Worm (Caenorhabditis elegans): ENCODE results near the gene asg-2.

The asg-2 gene

DNA sequence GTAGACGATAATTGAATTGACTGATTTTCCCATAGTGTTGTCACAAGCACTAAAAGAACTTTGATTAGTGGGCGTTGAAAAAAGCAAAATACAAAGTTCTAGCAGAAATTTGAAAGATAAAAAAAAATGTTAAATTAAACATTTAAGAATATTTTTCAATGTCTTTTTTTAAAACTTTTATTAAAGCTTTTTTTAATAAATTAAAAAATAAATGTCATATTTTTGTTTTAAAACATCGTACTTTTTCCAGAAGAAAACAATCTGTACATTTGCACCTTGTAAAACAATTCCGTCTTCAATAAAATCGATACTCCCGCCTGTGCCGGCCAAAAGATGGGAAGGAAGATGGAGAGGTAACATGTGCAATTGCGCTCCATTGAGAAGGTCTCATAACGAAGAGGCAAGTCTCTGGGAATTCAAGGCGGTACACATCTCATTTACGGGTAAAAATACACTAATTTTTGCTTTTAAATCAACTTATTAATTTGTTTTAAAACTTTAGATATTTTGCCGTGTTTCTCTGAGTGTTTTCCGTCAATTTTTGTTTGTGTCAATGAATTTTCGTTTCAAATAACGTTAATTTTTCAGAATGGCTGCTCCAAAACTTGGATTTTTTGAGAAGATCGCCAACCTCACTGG is at the start of gene asg-2, which contains the start of gene glr-6 (continued):
- TF ChIP-seq nhr-84 (tag; optimal IDR thresholded peaks at IDR 0.05) (no peak), egl-27 (tag; optimal IDR thresholded peaks at IDR 0.05) (peak in 1 of 2 experiments; percentile 3), unc-62 (GFP tag; optimal IDR thresholded peaks at IDR 0.05) (no peak), lir-3 (tag; optimal IDR thresholded peaks at IDR 0.05; ENCODE audit: poor library complexity) (peak; percentile 40), ztf-11 (tag; optimal IDR thresholded peaks at IDR 0.05) (peak in 1 of 2 experiments; percentile 25), fkh-10 (GFP tag; optimal IDR thresholded peaks at IDR 0.05) (peak; percentile 12), snpc-4 (tag; optimal IDR thresholded peaks at IDR 0.05) (peak; percentile 28), grh-1 (GFP tag; IDR thresholded peaks at IDR 0.05) (peak; percentile 40), ceh-88 (GFP tag; IDR thresholded peaks at IDR 0.05) (0 out of 2 replicates have a peak, but pooled peaks have one; percentile 26), ztf-4 (tag; optimal IDR thresholded peaks at IDR 0.05) (peak; percentile 10), nhr-19 (GFP tag; conservative IDR thresholded peaks at IDR 0.05) (peak; percentile 82), egl-13 (tag; optimal IDR thresholded peaks at IDR 0.05) (peak; percentile 12), C34B4.2 (tag; optimal IDR thresholded peaks at IDR 0.05) (no peak), skn-1 (tag; optimal IDR thresholded peaks at IDR 0.05) (peak; percentile 60), mab-9 (GFP tag; IDR thresholded peaks at IDR 0.05) (no peak), lin-13 (GFP tag; optimal IDR thresholded peaks at IDR 0.05) (peak; percentile 78), unc-86 (tag; optimal IDR thresholded peaks at IDR 0.05) (peak; percentile 44), swsn-7 (tag; optimal IDR thresholded peaks at IDR 0.05) (peak; percentile 83), nhr-85 (tag) (peak; percentile 88), ceh-82 (tag; optimal IDR thresholded peaks at IDR 0.05) (peak; percentile 60 to 76 (median 62)), efl-3 (GFP tag; optimal IDR thresholded peaks at IDR 0.05) (no peak), elt-3 (tag; optimal IDR thresholded peaks at IDR 0.05) (peak in 3 of 6 experiments; percentile 26 to 70 (median 30)), fkh-8 (tag; optimal IDR thresholded peaks at IDR 0.05) (peak; percentile 77), sup-37 (GFP tag; optimal IDR thresholded peaks at IDR 0.05) (no peak), pqm-1 (tag; optimal IDR thresholded peaks at IDR 0.05) (no peak), elt-2 (tag; optimal IDR thresholded peaks at IDR 0.05) (peak; percentile 27), zag-1 (tag; optimal IDR thresholded peaks at IDR 0.05) (no peak)

- TF ChIP-seq aly-2 (tag; optimal IDR thresholded peaks at IDR 0.05) (peak; percentile 49), aha-1 (tag; optimal IDR thresholded peaks at IDR 0.05) (no peak), mdl-1 (tag; optimal IDR thresholded peaks at IDR 0.05) (no peak), dsc-1 (tag; optimal IDR thresholded peaks at IDR 0.05) (peak; percentile 88), nhr-20 (tag; optimal IDR thresholded peaks at IDR 0.05) (no peak), elt-2 (tag; optimal IDR thresholded peaks at IDR 0.05) (peak; percentile 70), blmp-1 (tag; optimal IDR thresholded peaks at IDR 0.05) (no peak), nhr-71 (tag; optimal IDR thresholded peaks at IDR 0.05) (peak; percentile 27), fos-1 (tag; optimal IDR thresholded peaks at IDR 0.05) (no peak), rnt-1 (tag; optimal IDR thresholded peaks at IDR 0.05) (no peak), lsy-2 (tag; optimal IDR thresholded peaks at IDR 0.05) (peak in 1 of 2 experiments; percentile 6), fkh-4 (tag; optimal IDR thresholded peaks at IDR 0.05; ENCODE audit: borderline replicate concordance) (peak; percentile 30), lin-35 (GFP tag; optimal IDR thresholded peaks at IDR 0.05) (peak in 1 of 2 experiments; percentile 38)
Measured at ce11 chrX:6792281-6793003, 48.6 kb upstream of the asg-2 start.
